Worm (Caenorhabditis elegans): ENCODE measurements around the gene C05D12.1.
A peak's percentile ranks its signal among the peaks of the same experiment; 100 is the strongest.

Gene C05D12.1

DNA sequence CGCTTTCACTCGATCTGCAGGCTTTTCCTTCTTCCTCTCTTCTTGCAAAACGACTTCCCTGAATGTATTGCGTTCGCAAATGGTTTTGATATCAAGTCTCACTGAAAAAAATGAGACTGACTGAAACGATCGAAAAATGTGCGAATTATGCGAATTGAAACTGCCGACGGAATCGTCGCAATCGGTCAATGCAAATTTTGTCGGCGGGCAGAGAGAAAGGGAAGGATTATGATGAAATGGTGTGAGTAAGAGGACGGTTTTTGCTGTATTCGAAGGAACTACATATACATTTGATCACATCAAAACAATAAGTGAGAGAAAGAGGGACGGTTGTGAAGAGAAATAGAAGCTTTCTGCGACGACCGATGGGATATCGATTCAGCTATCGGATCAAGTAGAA, at the start of gene C05D12.1:
Gene C05D12.1 (minus strand): TSS at position 101 of the 400 bp plus-strand sequence.
- TF ChIP-seq sea-1 (GFP tag; conservative IDR thresholded peaks at IDR 0.05) (no peak), ets-7 (tag; optimal IDR thresholded peaks at IDR 0.05) (no peak), tbx-37 (GFP tag; conservative IDR thresholded peaks at IDR 0.05) (no peak), F13C5.2 (tag; optimal IDR thresholded peaks at IDR 0.05) (no peak)

DNA sequence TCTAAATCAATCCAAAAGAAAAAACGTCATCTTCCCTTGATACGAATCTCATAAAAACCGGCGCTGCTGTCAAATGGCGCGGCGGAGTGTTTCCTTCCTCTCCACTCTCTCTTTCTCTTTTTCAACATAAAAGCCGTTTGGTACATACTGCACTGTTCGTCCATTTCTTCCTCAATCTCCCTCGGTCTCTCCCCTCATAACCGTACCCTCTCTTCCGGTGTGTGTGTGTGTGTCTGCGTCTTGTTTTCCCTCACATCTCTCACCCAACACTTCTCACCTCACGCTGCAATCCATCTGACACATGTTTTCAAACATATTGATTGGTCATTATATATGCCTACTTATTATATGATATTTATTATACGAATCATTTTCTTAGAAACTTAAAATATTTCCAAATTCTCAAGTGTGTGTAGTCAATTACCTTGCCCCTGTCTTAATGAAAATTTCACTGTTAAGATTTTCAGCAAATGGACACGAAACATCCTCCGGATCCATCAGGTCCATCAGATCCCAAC, 48.9 kb upstream of the C05D12.1 start, which contains the start of the genes aars-1 and rga-1:
Gene aars-1 (minus strand): TSS at position 71 of the 518 bp plus-strand sequence.
Gene rga-1 (plus strand): TSS at position 468 of the 518 bp plus-strand sequence.
- TF ChIP-seq ets-7 (tag; optimal IDR thresholded peaks at IDR 0.05) (peak; percentile 61), ama-1 (optimal IDR thresholded peaks at IDR 0.05) (no peak), F13C5.2 (tag; optimal IDR thresholded peaks at IDR 0.05) (peak; percentile 27)

DNA sequence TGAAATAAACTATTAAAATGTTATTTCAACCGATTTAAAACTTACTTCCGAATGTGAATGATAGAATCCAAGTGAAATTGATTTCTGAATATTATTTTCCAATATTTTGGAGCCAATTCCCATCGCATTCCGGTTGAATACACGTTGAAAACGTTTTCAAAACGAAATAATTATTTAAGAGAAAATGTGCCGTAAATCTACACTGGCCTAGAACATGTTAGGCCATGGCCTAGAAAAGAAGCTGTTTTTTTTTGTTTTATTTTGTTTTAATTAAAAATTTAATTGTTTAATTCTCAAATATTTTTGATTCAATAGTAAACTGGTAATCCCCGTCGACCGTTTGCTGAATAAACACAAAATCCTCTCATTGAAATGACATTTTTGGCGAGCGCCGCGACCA, 48.3 kb upstream of the C05D12.1 start:
- TF ChIP-seq flt-1 (GFP tag; IDR thresholded peaks at IDR 0.05) (no peak), ceh-13 (GFP tag; optimal IDR thresholded peaks at IDR 0.05) (no peak), B0310.2 (tag; optimal IDR thresholded peaks at IDR 0.05) (no peak), ets-7 (tag; optimal IDR thresholded peaks at IDR 0.05) (no peak), pes-1 (GFP tag; IDR thresholded peaks at IDR 0.05) (no peak), ama-1 (optimal IDR thresholded peaks at IDR 0.05) (no peak), hmg-4 (GFP tag; optimal IDR thresholded peaks at IDR 0.05) (no peak)

DNA sequence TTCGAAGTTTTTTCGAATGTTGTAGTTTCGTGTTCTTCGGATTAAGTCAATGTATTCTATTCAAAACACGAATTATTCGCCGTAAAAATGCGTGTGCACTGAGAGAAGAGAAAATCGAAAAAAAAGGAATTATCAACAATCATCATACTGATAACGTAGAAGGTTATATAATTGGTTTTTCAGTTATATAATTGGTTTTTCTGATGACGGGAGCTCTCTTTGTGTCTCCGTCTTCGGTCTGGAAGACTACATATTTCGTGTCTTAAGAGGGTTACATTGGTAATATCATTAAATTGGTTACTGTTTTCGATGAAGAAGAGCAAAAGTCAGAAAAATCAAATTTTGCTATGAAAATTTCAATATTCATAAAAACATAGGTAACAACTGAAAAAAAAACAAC, 44.3 kb upstream of the C05D12.1 start:
- TF ChIP-seq hmg-4 (GFP tag; optimal IDR thresholded peaks at IDR 0.05) (no peak), hnd-1 (tag; optimal IDR thresholded peaks at IDR 0.05) (no peak), ceh-13 (GFP tag; optimal IDR thresholded peaks at IDR 0.05) (no peak), hmbx-1 (tag; optimal IDR thresholded peaks at IDR 0.05) (no peak), aly-1 (tag; optimal IDR thresholded peaks at IDR 0.05) (no peak), flt-1 (GFP tag; IDR thresholded peaks at IDR 0.05) (no peak), tbx-11 (GFP tag; IDR thresholded peaks at IDR 0.05) (no peak), ceh-36 (tag; optimal IDR thresholded peaks at IDR 0.05) (no peak), tbx-37 (GFP tag; conservative IDR thresholded peaks at IDR 0.05) (no peak), F13C5.2 (tag; optimal IDR thresholded peaks at IDR 0.05) (no peak), tra-4 (tag; optimal IDR thresholded peaks at IDR 0.05) (no peak)

DNA sequence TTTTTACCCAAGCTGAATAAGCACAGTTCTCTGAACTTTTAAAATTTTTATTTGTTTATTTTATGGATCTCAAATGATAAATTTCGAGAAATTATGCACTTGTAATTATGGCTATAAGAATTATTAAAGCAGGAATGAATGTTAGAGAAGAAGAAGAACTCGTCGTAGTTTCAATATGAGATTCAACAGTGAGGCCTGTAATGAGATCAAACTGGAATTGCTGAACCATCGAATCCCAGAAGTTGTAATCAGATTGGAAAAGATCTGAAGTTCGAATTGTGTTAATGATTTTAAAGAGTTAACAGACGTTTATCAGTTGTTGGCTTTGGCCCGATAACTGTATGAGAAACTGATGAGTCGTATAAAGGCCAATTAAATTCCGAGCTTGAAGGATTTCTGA, 40.1 kb upstream of the C05D12.1 start:
- TF ChIP-seq scrt-1 (GFP tag; IDR thresholded peaks at IDR 0.05) (no peak), ceh-36 (tag; optimal IDR thresholded peaks at IDR 0.05) (no peak), ceh-13 (GFP tag; optimal IDR thresholded peaks at IDR 0.05) (no peak), B0310.2 (tag; optimal IDR thresholded peaks at IDR 0.05) (no peak), flt-1 (GFP tag; IDR thresholded peaks at IDR 0.05) (no peak), hmbx-1 (tag; optimal IDR thresholded peaks at IDR 0.05) (no peak), sea-1 (GFP tag; conservative IDR thresholded peaks at IDR 0.05) (no peak), ama-1 (optimal IDR thresholded peaks at IDR 0.05) (no peak)

DNA sequence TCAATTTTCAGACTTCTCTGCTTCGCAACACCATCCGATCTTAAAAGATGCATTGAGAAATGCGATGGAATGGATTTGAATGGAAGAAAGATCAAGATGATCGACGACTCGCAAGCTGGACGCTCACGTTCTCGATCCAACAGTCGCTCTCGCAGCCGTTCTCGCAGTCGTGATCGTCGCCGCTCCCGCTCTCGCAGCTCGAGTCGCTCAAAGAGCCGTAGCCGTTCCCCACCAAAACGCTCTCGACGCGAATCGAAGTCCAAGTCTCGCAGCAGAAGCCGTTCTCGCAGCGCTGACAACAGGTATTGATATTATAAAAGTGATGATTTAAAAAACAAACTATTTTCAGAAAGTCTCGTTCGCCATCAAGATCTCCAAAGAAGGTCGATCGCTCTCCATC, 39.6 kb upstream of the C05D12.1 start:
- TF ChIP-seq ets-7 (tag; optimal IDR thresholded peaks at IDR 0.05) (no peak), hmbx-1 (tag; optimal IDR thresholded peaks at IDR 0.05) (no peak), ceh-13 (GFP tag; optimal IDR thresholded peaks at IDR 0.05) (no peak), hmg-4 (GFP tag; optimal IDR thresholded peaks at IDR 0.05) (no peak)

DNA sequence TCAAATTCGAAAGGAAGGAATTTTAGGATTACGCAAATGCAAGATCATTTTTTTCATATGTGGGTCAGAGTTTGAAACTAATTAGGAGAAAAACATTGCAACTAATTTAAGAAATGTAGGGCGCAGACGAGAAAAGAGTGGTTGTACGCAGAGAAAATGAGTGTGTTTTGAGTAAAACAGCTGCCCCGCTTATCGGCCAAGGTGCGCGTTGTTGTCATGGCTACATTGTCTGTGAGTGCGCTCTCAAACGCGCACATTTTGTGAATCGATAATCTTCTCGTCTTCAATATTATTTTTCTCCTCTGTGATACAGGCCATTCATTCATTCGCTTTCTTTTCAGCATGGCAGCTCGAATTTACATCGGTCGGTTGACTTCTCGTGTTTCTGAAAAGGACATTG, 38.1 kb upstream of the C05D12.1 start:
- no peak for TF ChIP-seq tbx-11 (GFP tag; IDR thresholded peaks at IDR 0.05)
- no peak for TF ChIP-seq ceh-36 (tag; optimal IDR thresholded peaks at IDR 0.05)
- no peak for TF ChIP-seq hmbx-1 (tag; optimal IDR thresholded peaks at IDR 0.05)
- TF ChIP-seq hnd-1 (tag; optimal IDR thresholded peaks at IDR 0.05) = no peak
- no peak for TF ChIP-seq pes-1 (GFP tag; IDR thresholded peaks at IDR 0.05)
- no peak for TF ChIP-seq hmg-4 (GFP tag; optimal IDR thresholded peaks at IDR 0.05)
- no peak for TF ChIP-seq flt-1 (GFP tag; IDR thresholded peaks at IDR 0.05)
- no peak for TF ChIP-seq aly-1 (tag; optimal IDR thresholded peaks at IDR 0.05)
- TF ChIP-seq ceh-13 (GFP tag; optimal IDR thresholded peaks at IDR 0.05) = no peak
- TF ChIP-seq ama-1 (optimal IDR thresholded peaks at IDR 0.05) = no peak
- TF ChIP-seq B0310.2 (tag; optimal IDR thresholded peaks at IDR 0.05) = no peak

- peak; percentile 73 for TF ChIP-seq aly-1 (tag; optimal IDR thresholded peaks at IDR 0.05)
- peak; percentile 48; the same call in 1 of the 2 replicates for TF ChIP-seq scrt-1 (GFP tag; IDR thresholded peaks at IDR 0.05)
- peak; percentile 62 for TF ChIP-seq ceh-36 (tag; optimal IDR thresholded peaks at IDR 0.05)
- TF ChIP-seq tbx-37 (GFP tag; conservative IDR thresholded peaks at IDR 0.05) = 0 out of 2 replicates have a peak, but pooled peaks have one; percentile 8
- TF ChIP-seq flt-1 (GFP tag; IDR thresholded peaks at IDR 0.05) = no peak
- TF ChIP-seq hmg-4 (GFP tag; optimal IDR thresholded peaks at IDR 0.05) = peak; percentile 55
- no peak for TF ChIP-seq sea-1 (GFP tag; conservative IDR thresholded peaks at IDR 0.05)
- TF ChIP-seq tbx-11 (GFP tag; IDR thresholded peaks at IDR 0.05) = no peak
- TF ChIP-seq pes-1 (GFP tag; IDR thresholded peaks at IDR 0.05) = peak; percentile 54; the same call in 1 of the 2 replicates
- TF ChIP-seq ets-7 (tag; optimal IDR thresholded peaks at IDR 0.05) = no peak
- TF ChIP-seq ama-1 (optimal IDR thresholded peaks at IDR 0.05) = no peak
- TF ChIP-seq tra-4 (tag; optimal IDR thresholded peaks at IDR 0.05) = peak; percentile 30
- TF ChIP-seq F13C5.2 (tag; optimal IDR thresholded peaks at IDR 0.05) = peak; percentile 4
- no peak for TF ChIP-seq B0310.2 (tag; optimal IDR thresholded peaks at IDR 0.05)
Observed at ce11 chrII:11453025-11453424, 37.5 kb upstream of the C05D12.1 start, which contains the start of gene rsp-1. Gene rsp-1, plus strand, starts transcription at chrII:11453362.

Measured in whole organism, early embryonic.